Worm (Caenorhabditis elegans): Measurements from ENCODE around the gene fkh-5.

DNA sequence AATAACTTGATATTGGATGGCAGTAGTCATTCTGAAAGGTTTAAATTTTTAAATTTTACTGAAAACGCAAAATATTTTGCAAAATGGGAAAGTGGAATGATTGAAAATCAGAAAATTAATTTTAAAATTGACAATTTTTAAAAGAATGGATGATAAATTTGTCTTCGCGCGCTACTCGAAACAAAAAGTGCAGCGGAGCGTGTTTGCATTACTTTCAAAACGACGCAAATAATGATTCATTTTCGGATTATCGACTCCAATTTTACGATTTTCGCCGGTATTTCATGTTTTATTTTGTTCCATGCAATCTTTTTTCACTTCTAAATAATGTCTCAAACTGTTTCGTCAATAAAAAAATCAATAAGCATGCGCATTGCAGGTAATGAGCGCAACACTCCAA is 33.8 kb downstream of the fkh-5 start, which contains the start of the genes tost-1 and arx-6:
- TF ChIP-seq nhr-11 (tag; optimal IDR thresholded peaks at IDR 0.05) = no peak
- TF ChIP-seq alr-1 (tag; optimal IDR thresholded peaks at IDR 0.05) = no peak
- no peak for TF ChIP-seq nhr-12 (tag; optimal IDR thresholded peaks at IDR 0.05)
- no peak for TF ChIP-seq ceh-82 (tag; optimal IDR thresholded peaks at IDR 0.05)
- TF ChIP-seq ZK546.5 (tag; optimal IDR thresholded peaks at IDR 0.05) = no peak
- no peak for TF ChIP-seq R02D3.7 (tag; optimal IDR thresholded peaks at IDR 0.05)
- TF ChIP-seq lin-39 (tag; optimal IDR thresholded peaks at IDR 0.05) = no peak
- TF ChIP-seq blmp-1 (tag; optimal IDR thresholded peaks at IDR 0.05; ENCODE audit: insufficient read depth) = no peak
- no peak for TF ChIP-seq unc-62 (GFP tag; optimal IDR thresholded peaks at IDR 0.05)
- TF ChIP-seq snpc-4 (tag; optimal IDR thresholded peaks at IDR 0.05) = no peak
- no peak for TF ChIP-seq ama-1 (optimal IDR thresholded peaks at IDR 0.05)
- no peak for TF ChIP-seq aly-2 (tag; optimal IDR thresholded peaks at IDR 0.05)
- no peak for TF ChIP-seq nhr-237 (tag; optimal IDR thresholded peaks at IDR 0.05)
- TF ChIP-seq egl-27 (tag; optimal IDR thresholded peaks at IDR 0.05) = no peak

Measured in whole organism, L2 larva.